Worm (Caenorhabditis elegans): ENCODE results near the gene F07A11.5.

F07A11.5 gene

DNA sequence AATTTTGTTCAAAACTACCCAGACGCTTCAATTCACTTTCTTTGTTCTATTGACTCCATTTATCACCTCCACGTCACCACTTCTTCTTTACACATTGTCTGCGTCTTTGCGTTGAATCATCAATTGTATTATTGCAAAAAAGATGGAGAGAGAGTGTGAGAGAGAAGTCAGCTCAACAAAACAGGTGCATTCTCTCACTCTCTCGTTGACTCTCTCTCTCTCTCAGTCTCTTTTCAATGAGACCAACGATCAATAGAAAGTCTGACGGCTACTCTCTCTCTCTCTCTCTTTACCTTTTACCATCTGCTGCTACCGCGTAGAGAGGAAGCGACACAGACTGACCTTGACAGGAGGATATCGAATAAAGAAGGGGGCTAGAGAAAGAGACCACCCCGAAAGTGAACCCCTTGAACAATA, 23.7 kb downstream of the F07A11.5 start (continued):
- TF ChIP-seq aly-2 (tag; optimal IDR thresholded peaks at IDR 0.05) (no peak), mxl-3 (GFP tag; optimal IDR thresholded peaks at IDR 0.05) (peak; percentile 78), mxl-2 (GFP tag; conservative IDR thresholded peaks at IDR 0.05) (0 out of 2 replicates have a peak, but pooled peaks have one; percentile 57), ces-1 (GFP tag; optimal IDR thresholded peaks at IDR 0.05) (peak; percentile 14), cey-2 (tag; optimal IDR thresholded peaks at IDR 0.05; ENCODE audit: borderline replicate concordance, insufficient read depth) (peak; percentile 67), F26F4.8 (GFP tag; conservative IDR thresholded peaks at IDR 0.05) (no peak), jun-1 (tag; optimal IDR thresholded peaks at IDR 0.05) (peak; percentile 81), unc-39 (tag; optimal IDR thresholded peaks at IDR 0.05) (no peak), snpc-4 (tag; optimal IDR thresholded peaks at IDR 0.05) (no peak), F44E2.7 (GFP tag; IDR thresholded peaks at IDR 0.05) (0 out of 2 replicates have a peak, but pooled peaks have one; percentile 21), Y75B8A.6 (GFP tag; IDR thresholded peaks at IDR 0.05) (0 out of 2 replicates have a peak, but pooled peaks have one; percentile 64), nhr-25 (tag; optimal IDR thresholded peaks at IDR 0.05; ENCODE audit: borderline replicate concordance, insufficient read depth) (peak; percentile 94), lin-1 (GFP tag; IDR thresholded peaks at IDR 0.05) (0 out of 2 replicates have a peak, but pooled peaks have one; percentile 15), lin-15B (tag; optimal IDR thresholded peaks at IDR 0.05) (no peak), lin-13 (GFP tag; optimal IDR thresholded peaks at IDR 0.05) (peak; percentile 81), Y105C5A.15 (GFP tag; IDR thresholded peaks at IDR 0.05) (no peak), nhr-102 (tag; optimal IDR thresholded peaks at IDR 0.05) (peak; percentile 51), nhr-77 (tag; optimal IDR thresholded peaks at IDR 0.05) (peak; percentile 90), php-3 (GFP tag; IDR thresholded peaks at IDR 0.05) (0 out of 2 replicates have a peak, but pooled peaks have one; percentile 45), nhr-76 (tag; optimal IDR thresholded peaks at IDR 0.05) (no peak), pqm-1 (tag; optimal IDR thresholded peaks at IDR 0.05) (peak; percentile 25), F10B5.3 (tag; optimal IDR thresholded peaks at IDR 0.05) (no peak), spr-1 (tag; optimal IDR thresholded peaks at IDR 0.05) (peak; percentile 49), spr-3 (GFP tag; optimal IDR thresholded peaks at IDR 0.05) (no peak), lsy-2 (tag; optimal IDR thresholded peaks at IDR 0.05) (peak; percentile 82 to 83), R02D3.7 (tag; optimal IDR thresholded peaks at IDR 0.05) (no peak), daf-8 (GFP tag; IDR thresholded peaks at IDR 0.05) (no peak), hmg-1.1 (GFP tag; IDR thresholded peaks at IDR 0.05) (peak; percentile 72), dmd-6 (GFP tag; IDR thresholded peaks at IDR 0.05) (peak; percentile 85), T26A8.4 (GFP tag; IDR thresholded peaks at IDR 0.05) (peak; percentile 75), F37D6.2 (tag; optimal IDR thresholded peaks at IDR 0.05) (no peak), lin-29 (GFP tag; IDR thresholded peaks at IDR 0.05) (no peak), madf-9 (GFP tag; conservative IDR thresholded peaks at IDR 0.05) (no peak; the same call in 1 of the 2 replicates), nhr-10 (tag; optimal IDR thresholded peaks at IDR 0.05) (peak; percentile 25), nhr-237 (tag; optimal IDR thresholded peaks at IDR 0.05) (peak; percentile 9), mdl-1 (tag; optimal IDR thresholded peaks at IDR 0.05) (peak; percentile 16 to 92), daf-19 (GFP tag; conservative IDR thresholded peaks at IDR 0.05) (no peak), mes-2 (tag; optimal IDR thresholded peaks at IDR 0.05; ENCODE audit: poor library complexity, severe bottlenecking) (peak; percentile 74), nhr-111 (GFP tag; optimal IDR thresholded peaks at IDR 0.05) (no peak), fos-1 (tag; optimal IDR thresholded peaks at IDR 0.05) (peak; percentile 64), pha-4 (GFP tag; IDR thresholded peaks at IDR 0.05) (peak; percentile 74; the same call in 1 of the 2 replicates), pha-4 (tag; optimal IDR thresholded peaks at IDR 0.05) (peak; percentile 97), zip-2 (tag; optimal IDR thresholded peaks at IDR 0.05) (no peak), nhr-41 (GFP tag; IDR thresholded peaks at IDR 0.05) (no peak), unc-130 (GFP tag; optimal IDR thresholded peaks at IDR 0.05) (no peak), sdz-12 (GFP tag; optimal IDR thresholded peaks at IDR 0.05) (no peak), hlh-11 (tag; optimal IDR thresholded peaks at IDR 0.05) (peak; percentile 95), egl-27 (tag; optimal IDR thresholded peaks at IDR 0.05) (no peak), zag-1 (tag; optimal IDR thresholded peaks at IDR 0.05) (no peak), skn-1 (tag; optimal IDR thresholded peaks at IDR 0.05) (no peak), ceh-44 (GFP tag; IDR thresholded peaks at IDR 0.05) (no peak)

All from whole organism, L4 larva.